Worm (Caenorhabditis elegans) whole organism, L2 larva: Measurements from ENCODE around the gene B0563.10.

Experiments used
- ZK546.5 ChIP-seq: sonication (generic microtip); optimal IDR thresholded peaks from 2 replicates; lab custom pipeline; 2017; ENCODE audit warnings: missing biosample characterization, missing genetic modification characterization
- ama-1 ChIP-seq: fragments of 150-350 bp; optimal IDR thresholded peaks from 2 replicates; lab custom pipeline; 2018; ENCODE audit warnings: inconsistent platforms
- blmp-1 ChIP-seq: sonication (generic microtip); optimal IDR thresholded peaks from 2 replicates; lab custom pipeline; 2017; ENCODE audit warnings: missing genetic modification characterization, mild to moderate bottlenecking, missing compliant biosample characterization, antibody characterized with exemption, moderate library complexity; ENCODE audit not compliant: insufficient read depth
- lin-39 ChIP-seq: fragments of 150-350 bp; optimal IDR thresholded peaks from 2 replicates; lab custom pipeline; 2014; ENCODE audit warnings: missing biosample characterization, missing genetic modification reagents, missing genetic modification characterization
- lsy-2 ChIP-seq, 2 experiments: fragments of 150-350 bp in 1 of 2; sonication (generic microtip) in 1 of 2; optimal IDR thresholded peaks; 2 replicates each; lab custom pipeline; 2014 to 2017; ENCODE audit warnings: missing biosample characterization in 2 of 2, missing genetic modification characterization in 2 of 2
- mbf-1 ChIP-seq: sonication (generic microtip); optimal IDR thresholded peaks from 2 replicates; lab custom pipeline; 2017; ENCODE audit warnings: missing biosample characterization, missing genetic modification characterization
- nhr-11 ChIP-seq: fragments of 150-350 bp; optimal IDR thresholded peaks from 2 replicates; lab custom pipeline; 2014; ENCODE audit warnings: missing biosample characterization, missing genetic modification characterization
- nhr-12 ChIP-seq: fragments of 150-350 bp; optimal IDR thresholded peaks from 2 replicates; lab custom pipeline; 2014; ENCODE audit warnings: missing biosample characterization, missing genetic modification characterization
- nhr-23 ChIP-seq: fragments of 150-350 bp; optimal IDR thresholded peaks from 2 replicates; lab custom pipeline; 2014; ENCODE audit warnings: missing biosample characterization, missing genetic modification reagents, missing genetic modification characterization
- nhr-237 ChIP-seq: fragments of 150-350 bp; optimal IDR thresholded peaks from 2 replicates; lab custom pipeline; 2014; ENCODE audit warnings: missing biosample characterization, missing genetic modification characterization
- skn-1 ChIP-seq: sonication (generic microtip); optimal IDR thresholded peaks from 2 replicates; lab custom pipeline; 2017; ENCODE audit warnings: missing biosample characterization, missing genetic modification characterization
- snpc-4 ChIP-seq: fragments of 150-350 bp; optimal IDR thresholded peaks from 2 replicates; lab custom pipeline; 2014; ENCODE audit warnings: missing biosample characterization, missing genetic modification characterization
- unc-62 ChIP-seq: fragments of 150-350 bp; optimal IDR thresholded peaks from 2 replicates; lab custom pipeline; 2014; ENCODE audit warnings: missing biosample characterization, missing genetic modification reagents, missing genetic modification characterization

ce11 chrX:9194081-9194480 lies 27.0 kb upstream of the B0563.10 start:
- TF ChIP-seq mbf-1 (tag; lab: Kevin White, UChicago) (no peak), lsy-2 (tag; optimal IDR thresholded peaks at IDR 0.05; lab: Kevin White, UChicago) (no peak), ama-1 (lab: Kevin White, UChicago) (no peak), unc-62 (GFP tag; lab: Kevin White, UChicago) (no peak), nhr-11 (no peak), blmp-1 (tag; lab: Kevin White, UChicago) (no peak), lin-39 (tag; lab: Kevin White, UChicago) (no peak), skn-1 (no peak), nhr-237 (tag; lab: Kevin White, UChicago) (no peak), snpc-4 (tag; lab: Kevin White, UChicago) (no peak), nhr-12 (tag; lab: Kevin White, UChicago) (no peak), ZK546.5 (tag; lab: Kevin White, UChicago) (no peak), nhr-23 (tag; lab: Kevin White, UChicago) (no peak)
